Worm (Caenorhabditis elegans): ENCODE measurements around the gene R04A9.9.

DNA sequence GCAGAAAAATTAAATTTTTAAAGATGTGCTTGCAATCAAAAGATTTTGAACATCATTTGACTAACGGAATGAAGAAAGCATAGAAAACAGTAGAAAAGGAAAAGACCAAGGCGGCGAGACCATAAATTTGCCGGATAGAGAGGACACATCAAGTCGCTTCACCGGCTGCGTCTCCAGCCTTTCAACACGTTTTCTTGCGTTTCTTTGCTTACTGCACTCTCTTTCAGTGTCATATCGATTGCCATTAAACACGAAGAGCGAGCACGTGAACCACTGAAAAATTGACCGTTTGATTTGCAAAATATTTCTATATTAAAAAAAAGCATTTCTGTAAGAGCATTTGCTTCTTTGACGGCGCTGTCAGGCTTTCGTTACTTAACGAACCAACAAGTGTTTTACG lies 42.2 kb downstream of the R04A9.9 start:
- no peak for TF ChIP-seq ama-1 (optimal IDR thresholded peaks at IDR 0.05)
- no peak for TF ChIP-seq alr-1 (tag; optimal IDR thresholded peaks at IDR 0.05; ENCODE audit: borderline replicate concordance)
